Worm (Caenorhabditis elegans): ENCODE data around the gene C07B5.8.

Gene C07B5.8

ce11 chrX:9568574-9568973 lies 32.0 kb upstream of the C07B5.8 start:
- no peak for TF ChIP-seq ama-1 (optimal IDR thresholded peaks at IDR 0.05)
- no peak for TF ChIP-seq alr-1 (tag; optimal IDR thresholded peaks at IDR 0.05)
- TF ChIP-seq fos-1 (tag; optimal IDR thresholded peaks at IDR 0.05): peak; percentile 36
- TF ChIP-seq peb-1 (tag; optimal IDR thresholded peaks at IDR 0.05): no peak
- peak; percentile 22 for TF ChIP-seq gmeb-1 (tag; optimal IDR thresholded peaks at IDR 0.05)

ce11 chrX:9566429-9566828 lies 29.9 kb upstream of the C07B5.8 start, which contains the start of gene F49E2.2:
F49E2.2 (plus strand) TSS chrX:9566729.
- TF ChIP-seq alr-1 (tag; optimal IDR thresholded peaks at IDR 0.05) (no peak), unc-62 (GFP tag; optimal IDR thresholded peaks at IDR 0.05) (no peak), ceh-16 (tag; optimal IDR thresholded peaks at IDR 0.05) (no peak), ZK546.5 (tag; optimal IDR thresholded peaks at IDR 0.05) (no peak), nhr-11 (tag; optimal IDR thresholded peaks at IDR 0.05) (no peak), ztf-11 (tag; optimal IDR thresholded peaks at IDR 0.05) (no peak), fos-1 (tag; optimal IDR thresholded peaks at IDR 0.05) (no peak), blmp-1 (tag; optimal IDR thresholded peaks at IDR 0.05; ENCODE audit: insufficient read depth) (no peak)

ce11 chrX:9565881-9566280 lies 29.3 kb upstream of the C07B5.8 start, which contains the start of gene moc-5:
moc-5 (minus strand) TSS chrX:9565981.
- TF ChIP-seq lin-13 (GFP tag; optimal IDR thresholded peaks at IDR 0.05) (no peak), ceh-82 (tag; optimal IDR thresholded peaks at IDR 0.05) (no peak), nhr-129 (tag; optimal IDR thresholded peaks at IDR 0.05) (no peak), elt-1 (tag; optimal IDR thresholded peaks at IDR 0.05) (no peak)

- no peak for TF ChIP-seq ceh-82 (tag; optimal IDR thresholded peaks at IDR 0.05)
- no peak for TF ChIP-seq alr-1 (tag; optimal IDR thresholded peaks at IDR 0.05)
- no peak for TF ChIP-seq skn-1 (tag; optimal IDR thresholded peaks at IDR 0.05)
- TF ChIP-seq elt-1 (tag; optimal IDR thresholded peaks at IDR 0.05): no peak
- no peak for TF ChIP-seq lin-11 (tag; optimal IDR thresholded peaks at IDR 0.05)
- no peak for TF ChIP-seq ceh-16 (tag; optimal IDR thresholded peaks at IDR 0.05)
- peak; percentile 23 for TF ChIP-seq sma-9 (GFP tag; optimal IDR thresholded peaks at IDR 0.05)
- no peak for TF ChIP-seq sma-9 (tag; optimal IDR thresholded peaks at IDR 0.05)
- TF ChIP-seq R02D3.7 (tag; optimal IDR thresholded peaks at IDR 0.05): no peak
- TF ChIP-seq ZK546.5 (tag; optimal IDR thresholded peaks at IDR 0.05): no peak
- no peak for TF ChIP-seq ztf-1 (GFP tag; conservative IDR thresholded peaks at IDR 0.05)
- TF ChIP-seq nhr-12 (tag; optimal IDR thresholded peaks at IDR 0.05): no peak
- no peak for TF ChIP-seq nhr-23 (tag; optimal IDR thresholded peaks at IDR 0.05)
- no peak for TF ChIP-seq elt-3 (tag; optimal IDR thresholded peaks at IDR 0.05)
- no peak for TF ChIP-seq snpc-4 (tag; optimal IDR thresholded peaks at IDR 0.05)
- TF ChIP-seq unc-39 (tag; optimal IDR thresholded peaks at IDR 0.05): no peak
- no peak for TF ChIP-seq blmp-1 (tag; optimal IDR thresholded peaks at IDR 0.05; ENCODE audit: insufficient read depth)
- TF ChIP-seq C34F6.9 (tag; optimal IDR thresholded peaks at IDR 0.05): no peak
- TF ChIP-seq crh-2 (tag; optimal IDR thresholded peaks at IDR 0.05): peak; percentile 46
- no peak for TF ChIP-seq nhr-10 (tag; optimal IDR thresholded peaks at IDR 0.05)
- no peak for TF ChIP-seq nhr-237 (tag; optimal IDR thresholded peaks at IDR 0.05)
- TF ChIP-seq nhr-129 (tag; optimal IDR thresholded peaks at IDR 0.05): peak; percentile 34
- peak; percentile 22 for TF ChIP-seq F13H6.1 (tag; optimal IDR thresholded peaks at IDR 0.05)
- no peak for TF ChIP-seq peb-1 (tag; optimal IDR thresholded peaks at IDR 0.05)
- TF ChIP-seq zag-1 (tag; optimal IDR thresholded peaks at IDR 0.05): no peak
- TF ChIP-seq sem-4 (tag; optimal IDR thresholded peaks at IDR 0.05): no peak
- peak; percentile 49 for TF ChIP-seq ama-1 (optimal IDR thresholded peaks at IDR 0.05)
- TF ChIP-seq lin-39 (tag; optimal IDR thresholded peaks at IDR 0.05): no peak
- no peak for TF ChIP-seq mdl-1 (tag; optimal IDR thresholded peaks at IDR 0.05)
- TF ChIP-seq dmd-4 (tag; optimal IDR thresholded peaks at IDR 0.05): no peak
- TF ChIP-seq nhr-25 (tag; optimal IDR thresholded peaks at IDR 0.05): no peak
- TF ChIP-seq aly-2 (tag; optimal IDR thresholded peaks at IDR 0.05): no peak
- no peak for TF ChIP-seq Y55F3AM.14 (GFP tag; optimal IDR thresholded peaks at IDR 0.05)
- no peak for TF ChIP-seq unc-62 (GFP tag; optimal IDR thresholded peaks at IDR 0.05)
- TF ChIP-seq nhr-6 (tag; optimal IDR thresholded peaks at IDR 0.05): peak; percentile 2
- no peak for TF ChIP-seq nhr-11 (tag; optimal IDR thresholded peaks at IDR 0.05)
- peak; percentile 10 for TF ChIP-seq nhr-21 (tag; optimal IDR thresholded peaks at IDR 0.05)
- TF ChIP-seq lsy-2 (tag; optimal IDR thresholded peaks at IDR 0.05): peak in 1 of 2 experiments; percentile 16
- no peak for TF ChIP-seq ztf-11 (tag; optimal IDR thresholded peaks at IDR 0.05)
- peak; percentile 8 for TF ChIP-seq ztf-4 (tag; optimal IDR thresholded peaks at IDR 0.05)
- TF ChIP-seq gmeb-1 (tag; optimal IDR thresholded peaks at IDR 0.05): peak; percentile 3
- TF ChIP-seq nhr-77 (tag; optimal IDR thresholded peaks at IDR 0.05): no peak
- no peak for TF ChIP-seq lin-13 (GFP tag; optimal IDR thresholded peaks at IDR 0.05)
- peak; percentile 10 for TF ChIP-seq fos-1 (tag; optimal IDR thresholded peaks at IDR 0.05)
- TF ChIP-seq egl-27 (tag; optimal IDR thresholded peaks at IDR 0.05): no peak
- peak; percentile 19 for TF ChIP-seq sma-3 (GFP tag; optimal IDR thresholded peaks at IDR 0.05)
- no peak for TF ChIP-seq unc-55 (GFP tag; optimal IDR thresholded peaks at IDR 0.05)
Measured at ce11 chrX:9560931-9561330, 24.4 kb upstream of the C07B5.8 start.

Data from whole organism, L2 larva.